Worm (Caenorhabditis elegans): Measurements from ENCODE around the gene btb-7.

- TF ChIP-seq him-1 (tag; optimal IDR thresholded peaks at IDR 0.05), result no peak
- TF ChIP-seq W03F9.2 (tag; optimal IDR thresholded peaks at IDR 0.05), result no peak
- no peak for TF ChIP-seq dao-5 (tag; optimal IDR thresholded peaks at IDR 0.05)
These were observed 6.1 kb downstream of the btb-7 start, which contains the start of gene fbxb-48 for ce11 chrII:1719153-1719552.

All from whole organism, L4/young adult.